Fruit fly (Drosophila melanogaster) whole organism, embryonic: ENCODE data around the gene CG11456.
A peak's percentile ranks its signal among the peaks of the same experiment; 100 is the strongest.

Experiments used
- ATbp ChIP-seq: fragments of 200-800 bp; sonication (Bioruptor generic); optimal IDR thresholded peaks from 2 replicates; lab custom pipeline; 2017; ENCODE audit warnings: missing biosample characterization, mild to moderate bottlenecking, missing genetic modification characterization, missing genetic modification reagents
- Aef1 ChIP-seq: fragments of 200-800 bp; sonication (Bioruptor generic); IDR thresholded peaks from 3 replicates; pipeline ENCODE4 v1.3.6; 2022; ENCODE audit warnings: missing biosample characterization, missing genetic modification characterization
- CG10209 ChIP-seq: fragments of 200-800 bp; sonication (Bioruptor generic); optimal IDR thresholded peaks from 3 replicates; lab custom pipeline; 2017; ENCODE audit warnings: missing biosample characterization, mild to moderate bottlenecking, missing genetic modification characterization, missing genetic modification reagents
- CG10959 ChIP-seq: fragments of 200-800 bp; sonication (Bioruptor generic); IDR thresholded peaks from 2 replicates; pipeline ENCODE4 v1.3.6; 2022; ENCODE audit warnings: missing biosample characterization, missing genetic modification characterization
- CG12219 ChIP-seq: fragments of 200-800 bp; sonication (Bioruptor generic); optimal IDR thresholded peaks from 3 replicates; lab custom pipeline; 2018; ENCODE audit warnings: missing biosample characterization, mild to moderate bottlenecking, missing genetic modification characterization
- CG12659 ChIP-seq: fragments of 200-800 bp; sonication (Bioruptor generic); optimal IDR thresholded peaks from 3 replicates; lab custom pipeline; 2017; ENCODE audit warnings: mild to moderate bottlenecking, missing biosample characterization, missing genetic modification reagents, missing genetic modification characterization
- CG14710 ChIP-seq: fragments of 200-800 bp; sonication (Bioruptor generic); optimal IDR thresholded peaks from 3 replicates; lab custom pipeline; 2019; ENCODE audit warnings: missing biosample characterization, mild to moderate bottlenecking, missing genetic modification characterization, moderate library complexity
- CG15073 ChIP-seq: fragments of 200-800 bp; sonication (Bioruptor generic); optimal IDR thresholded peaks from 2 replicates; lab custom pipeline; 2016; ENCODE audit warnings: missing biosample characterization, missing genetic modification characterization
- CG17829 ChIP-seq: fragments of 200-800 bp; optimal IDR thresholded peaks from 2 replicates; lab custom pipeline; 2019; ENCODE audit warnings: missing biosample characterization, mild to moderate bottlenecking, missing genetic modification characterization, moderate library complexity
- CG18262 ChIP-seq: fragments of 200-800 bp; optimal IDR thresholded peaks from 3 replicates; lab custom pipeline; 2019; ENCODE audit warnings: missing biosample characterization, mild to moderate bottlenecking, missing genetic modification characterization, moderate library complexity
- CG18476 ChIP-seq: fragments of 200-800 bp; sonication (Bioruptor generic); optimal IDR thresholded peaks from 2 replicates; lab custom pipeline; 2016; ENCODE audit warnings: missing biosample characterization, mild to moderate bottlenecking, missing genetic modification characterization
- CG2129 ChIP-seq: fragments of 200-800 bp; sonication (Bioruptor generic); IDR thresholded peaks from 2 replicates; pipeline ENCODE4 v1.3.6; 2022; ENCODE audit warnings: missing biosample characterization, missing genetic modification characterization; ENCODE audit not compliant: partially characterized antibody
- CG31224 ChIP-seq: fragments of 200-800 bp; sonication (Bioruptor generic); IDR thresholded peaks from 2 replicates; pipeline ENCODE4 v1.3.6; 2022; ENCODE audit warnings: missing biosample characterization, missing genetic modification characterization
- CG4404 ChIP-seq: fragments of 200-800 bp; sonication (Bioruptor generic); IDR thresholded peaks from 2 replicates; pipeline ENCODE4 v1.3.6; 2022; ENCODE audit warnings: missing biosample characterization, missing genetic modification characterization
- CG4730 ChIP-seq: fragments of 200-800 bp; sonication (Bioruptor generic); IDR thresholded peaks from 2 replicates; pipeline ENCODE4 v1.3.6; 2022; ENCODE audit warnings: missing biosample characterization, missing genetic modification characterization
- CG5245 ChIP-seq: fragments of 200-800 bp; sonication (Bioruptor generic); optimal IDR thresholded peaks from 3 replicates; lab custom pipeline; 2016; ENCODE audit warnings: missing biosample characterization, missing genetic modification characterization
- CG6791 ChIP-seq: fragments of 200-800 bp; sonication (Bioruptor generic); IDR thresholded peaks from 3 replicates; pipeline ENCODE4 v1.3.6; 2022; ENCODE audit warnings: missing biosample characterization, missing genetic modification characterization; ENCODE audit not compliant: partially characterized antibody
- CG6813 ChIP-seq: fragments of 200-800 bp; sonication (Bioruptor generic); optimal IDR thresholded peaks from 2 replicates; lab custom pipeline; 2017; ENCODE audit warnings: missing biosample characterization, missing genetic modification characterization, mild to moderate bottlenecking, moderate library complexity, missing genetic modification reagents
- CTCF ChIP-seq: fragments of 200-800 bp; sonication (Bioruptor generic); optimal IDR thresholded peaks from 2 replicates; lab custom pipeline; 2017; ENCODE audit warnings: missing biosample characterization, mild to moderate bottlenecking, missing genetic modification characterization, moderate library complexity
- Camta ChIP-seq: fragments of 200-800 bp; sonication (Bioruptor generic); optimal IDR thresholded peaks from 2 replicates; lab custom pipeline; 2016; ENCODE audit warnings: missing biosample characterization, missing genetic modification characterization
- CrebB ChIP-seq: fragments of 200-800 bp; sonication (Bioruptor generic); optimal IDR thresholded peaks from 3 replicates; lab custom pipeline; 2018; ENCODE audit warnings: missing biosample characterization, mild to moderate bottlenecking, missing genetic modification characterization
- Dll ChIP-seq: fragments of 200-800 bp; sonication (Bioruptor generic); IDR thresholded peaks from 4 replicates; pipeline ENCODE4 v1.3.6; 2022; ENCODE audit warnings: missing biosample characterization, missing genetic modification characterization; ENCODE audit not compliant: partially characterized antibody
- Doc3 ChIP-seq: fragments of 200-800 bp; sonication (Bioruptor generic); IDR thresholded peaks from 3 replicates; pipeline ENCODE4 v1.3.6; 2022; ENCODE audit warnings: missing biosample characterization, missing genetic modification characterization; ENCODE audit not compliant: partially characterized antibody
- Elba2 ChIP-seq: fragments of 200-800 bp; sonication (Bioruptor generic); optimal IDR thresholded peaks from 3 replicates; lab custom pipeline; 2016; ENCODE audit warnings: missing biosample characterization, missing genetic modification characterization
- Ets65A ChIP-seq: fragments of 200-800 bp; sonication (Bioruptor generic); peaks from one replicate; lab custom pipeline; 2016; ENCODE audit warnings: missing biosample characterization, missing genetic modification characterization
- Hmr ChIP-seq: fragments of 200-800 bp; sonication (Bioruptor generic); optimal IDR thresholded peaks from 3 replicates; lab custom pipeline; 2017; ENCODE audit warnings: mild to moderate bottlenecking, missing biosample characterization, missing genetic modification reagents, missing genetic modification characterization
- Lhr ChIP-seq: fragments of 200-800 bp; sonication (Bioruptor generic); optimal IDR thresholded peaks from 3 replicates; lab custom pipeline; 2017; ENCODE audit warnings: mild to moderate bottlenecking, missing biosample characterization, missing genetic modification reagents, missing genetic modification characterization
- Max ChIP-seq: fragments of 200-800 bp; sonication (Bioruptor generic); optimal IDR thresholded peaks from 2 replicates; lab custom pipeline; 2016; ENCODE audit warnings: missing biosample characterization, mild to moderate bottlenecking, missing genetic modification characterization
- Meics ChIP-seq: fragments of 200-800 bp; sonication (Bioruptor generic); optimal IDR thresholded peaks from 2 replicates; lab custom pipeline; 2017; ENCODE audit warnings: missing biosample characterization, mild to moderate bottlenecking, missing genetic modification characterization
- Myb ChIP-seq: fragments of 200-800 bp; sonication (Bioruptor generic); optimal IDR thresholded peaks from 2 replicates; lab custom pipeline; 2016; ENCODE audit warnings: missing biosample characterization, missing genetic modification characterization
- Neu2 ChIP-seq: fragments of 200-800 bp; sonication (Bioruptor generic); optimal IDR thresholded peaks from 3 replicates; lab custom pipeline; 2016; ENCODE audit warnings: missing biosample characterization, missing genetic modification characterization, borderline replicate concordance
- PHDP ChIP-seq: fragments of 200-800 bp; sonication (Bioruptor generic); optimal IDR thresholded peaks from 3 replicates; lab custom pipeline; 2018; ENCODE audit warnings: missing biosample characterization, mild to moderate bottlenecking, missing genetic modification characterization, moderate library complexity
- Stat92E ChIP-seq, 3 experiments: fragments of >200 bp in 2 of 3; fragments of 200-800 bp in 1 of 3; sonication (Bioruptor generic) in 1 of 3; optimal IDR thresholded peaks; 2 replicates each; lab custom pipeline; 2017 to 2019; ENCODE audit warnings: missing biosample characterization in 3 of 3, missing genetic modification characterization in 3 of 3, mild to moderate bottlenecking in 1 of 3, moderate library complexity in 1 of 3
- ato ChIP-seq: fragments of 200-800 bp; sonication (Bioruptor generic); IDR thresholded peaks from 2 replicates; pipeline ENCODE4 v1.3.6; 2022; ENCODE audit warnings: missing biosample characterization, missing genetic modification characterization; ENCODE audit not compliant: partially characterized antibody
- chif ChIP-seq, 2 experiments: fragments of 200-800 bp; sonication (Bioruptor generic); optimal IDR thresholded peaks; 3 replicates each; lab custom pipeline; 2016; ENCODE audit warnings: missing biosample characterization in 2 of 2, missing genetic modification characterization in 2 of 2
- ewg ChIP-seq: fragments of 200-800 bp; sonication (Bioruptor generic); optimal IDR thresholded peaks from 3 replicates; lab custom pipeline; 2017; ENCODE audit warnings: mild to moderate bottlenecking, missing biosample characterization, missing genetic modification reagents, missing genetic modification characterization
- exex ChIP-seq: fragments of 200-800 bp; sonication (Bioruptor generic); optimal IDR thresholded peaks from 4 replicates; lab custom pipeline; 2018; ENCODE audit warnings: missing biosample characterization, mild to moderate bottlenecking, missing genetic modification characterization, moderate library complexity
- gce ChIP-seq: fragments of 200-800 bp; sonication (Bioruptor generic); IDR thresholded peaks from 3 replicates; pipeline ENCODE4 v1.3.6; 2022; ENCODE audit warnings: missing biosample characterization, missing genetic modification characterization
- gcm ChIP-seq: fragments of 200-800 bp; sonication (Bioruptor generic); optimal IDR thresholded peaks from 2 replicates; lab custom pipeline; 2019; ENCODE audit warnings: missing biosample characterization, mild to moderate bottlenecking, missing genetic modification characterization, moderate library complexity
- jigr1 ChIP-seq: fragments of 200-800 bp; sonication (Bioruptor generic); IDR thresholded peaks from 3 replicates; pipeline ENCODE4 v1.3.6; 2022; ENCODE audit warnings: missing biosample characterization, missing genetic modification characterization
- klu ChIP-seq: fragments of 200-800 bp; sonication (Bioruptor generic); IDR thresholded peaks from 2 replicates; pipeline ENCODE4 v1.3.6; 2022; ENCODE audit warnings: missing biosample characterization, missing genetic modification characterization
- knrl ChIP-seq: fragments of 200-800 bp; sonication (Bioruptor generic); IDR thresholded peaks from 3 replicates; pipeline ENCODE4 v1.3.6; 2022; ENCODE audit warnings: missing biosample characterization, missing genetic modification characterization; ENCODE audit not compliant: partially characterized antibody
- mam ChIP-seq: fragments of 200-800 bp; sonication (Bioruptor generic); optimal IDR thresholded peaks from 3 replicates; lab custom pipeline; 2016; ENCODE audit warnings: missing biosample characterization, missing genetic modification characterization
- mirr ChIP-seq: fragments of 200-800 bp; sonication (Bioruptor generic); optimal IDR thresholded peaks from 3 replicates; lab custom pipeline; 2018; ENCODE audit warnings: missing biosample characterization, mild to moderate bottlenecking, missing genetic modification characterization
- peb ChIP-seq: fragments of 200-800 bp; sonication (Bioruptor generic); IDR thresholded peaks from 2 replicates; pipeline ENCODE4 v1.3.6; 2022; ENCODE audit warnings: missing biosample characterization, missing genetic modification characterization
- phol ChIP-seq: fragments of 200-800 bp; sonication (Bioruptor generic); optimal IDR thresholded peaks from 3 replicates; lab custom pipeline; 2018; ENCODE audit warnings: missing biosample characterization, mild to moderate bottlenecking, missing genetic modification characterization, moderate library complexity
- seq ChIP-seq: fragments of 200-800 bp; sonication (Bioruptor generic); IDR thresholded peaks from 2 replicates; pipeline ENCODE4 v1.3.6; 2022; ENCODE audit warnings: missing biosample characterization, missing genetic modification characterization
- sna ChIP-seq: fragments of 200-800 bp; sonication (Bioruptor generic); IDR thresholded peaks from 2 replicates; pipeline ENCODE4 v1.3.6; 2022; ENCODE audit warnings: missing biosample characterization, missing genetic modification characterization; ENCODE audit not compliant: partially characterized antibody
- so ChIP-seq: fragments of 200-800 bp; sonication (Bioruptor generic); IDR thresholded peaks from 3 replicates; pipeline ENCODE4 v1.3.6; 2022; ENCODE audit warnings: missing biosample characterization, missing genetic modification characterization
- sqz ChIP-seq: fragments of 200-800 bp; sonication (Bioruptor generic); optimal IDR thresholded peaks from 3 replicates; lab custom pipeline; 2018; ENCODE audit warnings: missing biosample characterization, mild to moderate bottlenecking, missing genetic modification characterization
- sr ChIP-seq: fragments of 200-800 bp; sonication (Bioruptor generic); IDR thresholded peaks from 3 replicates; pipeline ENCODE4 v1.3.6; 2022; ENCODE audit warnings: missing biosample characterization, missing genetic modification characterization

Gene CG11456

dm6 chr3L:20800208-20800607 lies 41.6 kb upstream of the CG11456 start, which contains the start of gene Spc105R (continued):
- no peak for TF ChIP-seq CG4730 (GFP tag; lab: Robert Waterston, UW)
- TF ChIP-seq gcm: no peak
- no peak for TF ChIP-seq so (GFP tag; lab: Robert Waterston, UW)
- TF ChIP-seq mirr: no peak
- TF ChIP-seq Lhr (GFP tag; lab: Kevin White, UChicago): peak; percentile 96
- no peak for TF ChIP-seq ATbp
- peak in 1 of 3 experiments; percentile 9 for TF ChIP-seq Stat92E (GFP tag; optimal IDR thresholded peaks at IDR 0.05; lab: Kevin White, UChicago)
- TF ChIP-seq Myb: peak; percentile 99
- TF ChIP-seq phol (tag; lab: Kevin White, UChicago): peak; percentile 72
- TF ChIP-seq CG14710 (tag; lab: Kevin White, UChicago): peak; percentile 52
- TF ChIP-seq jigr1 (GFP tag; lab: Robert Waterston, UW): no peak
- no peak for TF ChIP-seq gce (GFP tag; lab: Robert Waterston, UW)
- no peak for TF ChIP-seq CG10209 (GFP tag; lab: Kevin White, UChicago)
- TF ChIP-seq CG18476 (GFP tag; lab: Kevin White, UChicago): no peak
- no peak for TF ChIP-seq sr (GFP tag; lab: Robert Waterston, UW)
- TF ChIP-seq Hmr (GFP tag; lab: Kevin White, UChicago): no peak
- 0 out of 3 replicates have a peak, but pooled peaks have one; percentile 12 for TF ChIP-seq knrl (GFP tag; lab: Robert Waterston, UW)
- no peak for TF ChIP-seq peb (GFP tag; lab: Robert Waterston, UW)
- TF ChIP-seq Camta (GFP tag; lab: Kevin White, UChicago): no peak
- peak; percentile 26 for TF ChIP-seq CG17829 (tag; lab: Kevin White, UChicago)
- TF ChIP-seq mam (GFP tag; lab: Kevin White, UChicago): no peak
- peak; percentile 65 for TF ChIP-seq Elba2
- TF ChIP-seq CTCF (GFP tag; lab: Kevin White, UChicago): peak; percentile 46
- TF ChIP-seq CG5245 (GFP tag; lab: Kevin White, UChicago): no peak
- TF ChIP-seq CrebB (tag; lab: Kevin White, UChicago): no peak
- TF ChIP-seq ewg: no peak
- no peak for TF ChIP-seq CG12219 (GFP tag; lab: Kevin White, UChicago)
- no peak for TF ChIP-seq Ets65A (GFP tag; lab: Kevin White, UChicago)
- no peak for TF ChIP-seq Max (GFP tag; lab: Kevin White, UChicago)
- TF ChIP-seq CG12659 (GFP tag; lab: Kevin White, UChicago): no peak
- TF ChIP-seq ato (GFP tag; lab: Robert Waterston, UW): no peak
- TF ChIP-seq CG10959 (GFP tag; lab: Robert Waterston, UW): no peak
- TF ChIP-seq seq: no peak
- no peak for TF ChIP-seq CG6813
- no peak for TF ChIP-seq CG31224
- TF ChIP-seq sna (GFP tag; lab: Robert Waterston, UW): no peak
- no peak for TF ChIP-seq Meics (GFP tag; lab: Kevin White, UChicago)
- TF ChIP-seq exex: no peak
- no peak for TF ChIP-seq klu
- TF ChIP-seq Dll: peak; percentile 53; the same call in 2 of the 4 replicates
- no peak for TF ChIP-seq chif (GFP tag; optimal IDR thresholded peaks at IDR 0.05; lab: Kevin White, UChicago)
- no peak for TF ChIP-seq CG2129 (GFP tag; lab: Robert Waterston, UW)
- TF ChIP-seq CG4404 (GFP tag; lab: Robert Waterston, UW): no peak
- TF ChIP-seq Doc3 (GFP tag; lab: Robert Waterston, UW): no peak
- TF ChIP-seq CG15073 (GFP tag; lab: Kevin White, UChicago): no peak
- TF ChIP-seq PHDP (tag; lab: Kevin White, UChicago): no peak
- no peak for TF ChIP-seq CG18262 (tag; lab: Kevin White, UChicago)
- TF ChIP-seq CG6791 (GFP tag; lab: Robert Waterston, UW): peak; percentile 43; the same call in 2 of the 3 replicates
- no peak for TF ChIP-seq Aef1
- no peak for TF ChIP-seq Neu2 (GFP tag; lab: Kevin White, UChicago)
- no peak for TF ChIP-seq sqz (GFP tag; lab: Kevin White, UChicago)
